Worm (Caenorhabditis elegans) whole organism, mixed stage, embryonic: ENCODE results near the gene R107.5.
"Not testable (repeated sequence)": the region's sequence is repeated elsewhere in the genome, so short reads cannot be mapped to it uniquely, and the experiment has no call there.

Experiments
- M03D4.4 ChIP-seq: sonication (generic microtip); optimal IDR thresholded peaks from 2 replicates; lab custom pipeline; 2017; ENCODE audit warnings: mild to moderate bottlenecking, missing genetic modification characterization, missing compliant biosample characterization
- bed-3 ChIP-seq: fragments of 200-800 bp; sonication (Bioruptor generic); optimal IDR thresholded peaks from 3 replicates; lab custom pipeline; 2018; ENCODE audit warnings: mild to moderate bottlenecking, missing genetic modification characterization, moderate library complexity, missing compliant biosample characterization
- blmp-1 ChIP-seq: fragments of 150-350 bp; optimal IDR thresholded peaks from 2 replicates; lab custom pipeline; 2014; ENCODE audit warnings: missing biosample characterization, missing genetic modification characterization
- ceh-39 ChIP-seq: fragments of 150-350 bp; optimal IDR thresholded peaks from 2 replicates; lab custom pipeline; 2014; ENCODE audit warnings: missing biosample characterization, missing genetic modification characterization
- ceh-43 ChIP-seq: fragments of 200-800 bp; sonication (Bioruptor generic); optimal IDR thresholded peaks from 2 replicates; lab custom pipeline; 2018; ENCODE audit warnings: mild to moderate bottlenecking, missing genetic modification characterization, moderate library complexity, missing compliant biosample characterization
- ceh-83 ChIP-seq: fragments of 200-800 bp; sonication (Bioruptor generic); optimal IDR thresholded peaks from 2 replicates; lab custom pipeline; 2018; ENCODE audit warnings: mild to moderate bottlenecking, missing genetic modification characterization, missing compliant biosample characterization
- ces-1 ChIP-seq: fragments of 150-350 bp; optimal IDR thresholded peaks from 2 replicates; lab custom pipeline; 2014; ENCODE audit warnings: missing biosample characterization, missing genetic modification reagents, missing genetic modification characterization
- cnd-1 ChIP-seq: fragments of 200-800 bp; sonication (Bioruptor generic); optimal IDR thresholded peaks from 2 replicates; lab custom pipeline; 2018; ENCODE audit warnings: mild to moderate bottlenecking, missing genetic modification characterization, missing compliant biosample characterization
- drap-1 ChIP-seq: fragments of 200-800 bp; sonication (Bioruptor generic); optimal IDR thresholded peaks from 3 replicates; lab custom pipeline; 2018; ENCODE audit warnings: mild to moderate bottlenecking, missing genetic modification characterization, missing compliant biosample characterization
- elt-1 ChIP-seq: sonication (generic microtip); optimal IDR thresholded peaks from 2 replicates; lab custom pipeline; 2017; ENCODE audit warnings: missing genetic modification characterization, mild to moderate bottlenecking, missing compliant biosample characterization, antibody characterized with exemption, moderate library complexity, borderline replicate concordance; ENCODE audit not compliant: insufficient read depth
- elt-3 ChIP-seq: fragments of 150-350 bp; optimal IDR thresholded peaks from 2 replicates; lab custom pipeline; 2014; ENCODE audit warnings: missing biosample characterization, missing genetic modification characterization
- flh-1 ChIP-seq: fragments of 200-800 bp; sonication (Bioruptor generic); optimal IDR thresholded peaks from 2 replicates; lab custom pipeline; 2018; ENCODE audit warnings: mild to moderate bottlenecking, missing genetic modification characterization, moderate library complexity, missing compliant biosample characterization
- ham-2 ChIP-seq: fragments of 200-800 bp; sonication (Bioruptor generic); optimal IDR thresholded peaks from 2 replicates; lab custom pipeline; 2018; ENCODE audit warnings: mild to moderate bottlenecking, missing genetic modification characterization, missing compliant biosample characterization
- hlh-1 ChIP-seq: fragments of 150-350 bp; optimal IDR thresholded peaks from 2 replicates; lab custom pipeline; 2014; ENCODE audit warnings: missing biosample characterization, missing genetic modification reagents, missing genetic modification characterization
- lin-13 ChIP-seq: fragments of 150-350 bp; optimal IDR thresholded peaks from 2 replicates; lab custom pipeline; 2014; ENCODE audit warnings: missing biosample characterization, missing genetic modification characterization
- lin-32 ChIP-seq: fragments of 200-800 bp; sonication (Bioruptor generic); optimal IDR thresholded peaks from 2 replicates; lab custom pipeline; 2018; ENCODE audit warnings: mild to moderate bottlenecking, missing genetic modification characterization, missing compliant biosample characterization
- lsy-2 ChIP-seq: fragments of 150-350 bp; optimal IDR thresholded peaks from 2 replicates; lab custom pipeline; 2014; ENCODE audit warnings: missing biosample characterization, missing genetic modification characterization
- mab-5 ChIP-seq: fragments of 150-350 bp; optimal IDR thresholded peaks from 2 replicates; lab custom pipeline; 2014; ENCODE audit warnings: missing biosample characterization, missing genetic modification characterization
- mep-1 ChIP-seq: fragments of 150-350 bp; optimal IDR thresholded peaks from 2 replicates; lab custom pipeline; 2017; ENCODE audit warnings: missing biosample characterization, missing genetic modification reagents, missing genetic modification characterization, inconsistent platforms
- mls-2 ChIP-seq: sonication (generic microtip); optimal IDR thresholded peaks from 2 replicates; lab custom pipeline; 2016; ENCODE audit warnings: mild to moderate bottlenecking, missing genetic modification characterization, moderate library complexity, missing compliant biosample characterization
- nhr-12 ChIP-seq: fragments of 150-350 bp; optimal IDR thresholded peaks from 2 replicates; lab custom pipeline; 2014; ENCODE audit warnings: missing biosample characterization, missing genetic modification characterization
- nhr-2 ChIP-seq: fragments of 150-350 bp; optimal IDR thresholded peaks from 2 replicates; lab custom pipeline; 2014; ENCODE audit warnings: missing biosample characterization, missing genetic modification characterization
- nhr-237 ChIP-seq: fragments of 150-350 bp; optimal IDR thresholded peaks from 2 replicates; lab custom pipeline; 2014; ENCODE audit warnings: missing biosample characterization, missing genetic modification characterization
- nhr-28 ChIP-seq: fragments of 150-350 bp; optimal IDR thresholded peaks from 2 replicates; lab custom pipeline; 2014; ENCODE audit warnings: missing biosample characterization, missing genetic modification characterization
- nhr-76 ChIP-seq: sonication (generic microtip); optimal IDR thresholded peaks from 2 replicates; lab custom pipeline; 2017; ENCODE audit warnings: missing biosample characterization, missing genetic modification characterization
- pha-4 ChIP-seq: fragments of 150-350 bp; optimal IDR thresholded peaks from 2 replicates; lab custom pipeline; 2018; ENCODE audit warnings: missing biosample characterization, missing genetic modification reagents, missing genetic modification characterization
- sem-2 ChIP-seq: fragments of 200-800 bp; sonication (Bioruptor generic); optimal IDR thresholded peaks from 2 replicates; lab custom pipeline; 2018; ENCODE audit warnings: mild to moderate bottlenecking, missing genetic modification characterization, missing compliant biosample characterization
- snpc-4 ChIP-seq: fragments of 150-350 bp; optimal IDR thresholded peaks from 2 replicates; lab custom pipeline; 2014; ENCODE audit warnings: missing biosample characterization, missing genetic modification characterization
- sptf-1 ChIP-seq: sonication (generic microtip); optimal IDR thresholded peaks from 2 replicates; lab custom pipeline; 2017; ENCODE audit warnings: mild to moderate bottlenecking, missing genetic modification characterization, moderate library complexity, missing compliant biosample characterization
- unc-120 ChIP-seq: sonication (generic microtip); optimal IDR thresholded peaks from 2 replicates; lab custom pipeline; 2017; ENCODE audit warnings: missing genetic modification characterization, missing compliant biosample characterization; ENCODE audit not compliant: poor library complexity, severe bottlenecking
- unc-39 ChIP-seq: fragments of 150-350 bp; optimal IDR thresholded peaks from 2 replicates; lab custom pipeline; 2014; ENCODE audit warnings: missing biosample characterization, missing genetic modification characterization
- unc-62 ChIP-seq: fragments of 150-350 bp; optimal IDR thresholded peaks from 2 replicates; lab custom pipeline; 2014; ENCODE audit warnings: missing biosample characterization, missing genetic modification reagents, missing genetic modification characterization
- zip-8 ChIP-seq: fragments of 150-350 bp; optimal IDR thresholded peaks from 2 replicates; lab custom pipeline; 2014; ENCODE audit warnings: missing biosample characterization, missing genetic modification characterization
- ztf-11 ChIP-seq: fragments of 150-350 bp; optimal IDR thresholded peaks from 2 replicates; lab custom pipeline; 2014; ENCODE audit warnings: missing biosample characterization, missing genetic modification characterization

The R107.5 gene

ce11 chrIII:9010047-9010446, 43.5 kb downstream of the R107.5 start, which contains the start of gene F59B2.8:
TSS of gene F59B2.8 (minus strand) at chrIII:9010197.
- TF ChIP-seq sem-2 (GFP tag; lab: Kevin White, UChicago) (no peak), bed-3 (GFP tag; lab: Kevin White, UChicago) (no peak), zip-8 (tag; lab: Kevin White, UChicago) (no peak), drap-1 (GFP tag; lab: Kevin White, UChicago) (no peak), M03D4.4 (tag; lab: Kevin White, UChicago) (no peak), mep-1 (tag; lab: Kevin White, UChicago) (no peak), elt-1 (tag; lab: Kevin White, UChicago) (no peak), unc-39 (tag; lab: Kevin White, UChicago) (no peak), nhr-2 (no peak), mab-5 (no peak), lsy-2 (tag; lab: Kevin White, UChicago) (no peak), ceh-83 (no peak), sptf-1 (no peak), lin-13 (tag; lab: Kevin White, UChicago) (no peak), hlh-1 (tag; lab: Kevin White, UChicago) (peak; percentile 15), lin-32 (GFP tag; lab: Kevin White, UChicago) (no peak), nhr-237 (tag; lab: Kevin White, UChicago) (no peak), blmp-1 (tag; lab: Kevin White, UChicago) (no peak), ces-1 (peak; percentile 25), mls-2 (tag; lab: Kevin White, UChicago) (peak; percentile 22), unc-62 (peak; percentile 62), ham-2 (GFP tag; lab: Kevin White, UChicago) (no peak), unc-120 (tag; lab: Kevin White, UChicago) (peak; percentile 20)
- TF ChIP-seq, all 35 proteins: peak for 5

ce11 chrIII:9007183-9007582, 46.4 kb downstream of the R107.5 start:
- no peak for TF ChIP-seq lin-32 (GFP tag; lab: Kevin White, UChicago)
- TF ChIP-seq pha-4 (tag; lab: Kevin White, UChicago) = peak; percentile 22
- no peak for TF ChIP-seq bed-3 (GFP tag; lab: Kevin White, UChicago)
- no peak for TF ChIP-seq ces-1
- no peak for TF ChIP-seq lin-13 (tag; lab: Kevin White, UChicago)
- no peak for TF ChIP-seq flh-1 (GFP tag; lab: Kevin White, UChicago)
- no peak for TF ChIP-seq M03D4.4 (tag; lab: Kevin White, UChicago)
- TF ChIP-seq unc-62 = peak; percentile 69
- no peak for TF ChIP-seq sem-2 (GFP tag; lab: Kevin White, UChicago)
- no peak for TF ChIP-seq nhr-237 (tag; lab: Kevin White, UChicago)
- TF ChIP-seq mep-1 (tag; lab: Kevin White, UChicago) = no peak
- no peak for TF ChIP-seq mab-5
- peak; percentile 59 for TF ChIP-seq drap-1 (GFP tag; lab: Kevin White, UChicago)
- TF ChIP-seq hlh-1 (tag; lab: Kevin White, UChicago) = peak; percentile 87
- no peak for TF ChIP-seq ceh-43
- no peak for TF ChIP-seq ceh-39
- no peak for TF ChIP-seq elt-1 (tag; lab: Kevin White, UChicago)
- no peak for TF ChIP-seq zip-8 (tag; lab: Kevin White, UChicago)
- TF ChIP-seq mls-2 (tag; lab: Kevin White, UChicago) = no peak
- TF ChIP-seq nhr-12 (tag; lab: Kevin White, UChicago) = peak; percentile 57
- TF ChIP-seq blmp-1 (tag; lab: Kevin White, UChicago) = no peak
- TF ChIP-seq nhr-28 (tag; lab: Kevin White, UChicago) = no peak
- no peak for TF ChIP-seq unc-39 (tag; lab: Kevin White, UChicago)
- TF ChIP-seq lsy-2 (tag; lab: Kevin White, UChicago) = no peak
- TF ChIP-seq elt-3 (tag; lab: Kevin White, UChicago) = no peak
- TF ChIP-seq cnd-1 (tag; lab: Kevin White, UChicago) = peak; percentile 24
- no peak for TF ChIP-seq ztf-11 (tag; lab: Kevin White, UChicago)
- no peak for TF ChIP-seq nhr-76 (tag; lab: Kevin White, UChicago)
- peak; percentile 67 for TF ChIP-seq unc-120 (tag; lab: Kevin White, UChicago)
- TF ChIP-seq sptf-1 = peak; percentile 10
- no peak for TF ChIP-seq snpc-4 (tag; lab: Kevin White, UChicago)
- no peak for TF ChIP-seq nhr-2

ce11 chrIII:9005905-9006372, 47.7 kb downstream of the R107.5 start, which contains the start of gene rab-6.1:
TSS of gene rab-6.1 (minus strand) at chrIII:9005955.
- not testable (repeated sequence) for TF ChIP-seq lin-13, nhr-28, pha-4 (tag; lab: Kevin White, UChicago)
